Fruit fly (Drosophila melanogaster): Measurements from ENCODE around the gene CG12729.

The CG12729 gene

dm6 chrX:5844980-5845379 is at the start of gene CG12729:
TSS of gene CG12729 (plus strand) at chrX:5845280.
- no peak for TF ChIP-seq gl (tag; optimal IDR thresholded peaks at IDR 0.05)
- no peak for TF ChIP-seq D1 (tag; optimal IDR thresholded peaks at IDR 0.05)
- no peak for TF ChIP-seq CG4496 (GFP tag; IDR thresholded peaks at IDR 0.05)
- no peak for TF ChIP-seq CG8301 (tag; optimal IDR thresholded peaks at IDR 0.05)
- TF ChIP-seq CG14655 (GFP tag; optimal IDR thresholded peaks at IDR 0.05), result no peak
- no peak for TF ChIP-seq EcR (GFP tag; optimal IDR thresholded peaks at IDR 0.05)
- no peak for TF ChIP-seq CG8159 (tag; optimal IDR thresholded peaks at IDR 0.05)
- no peak for TF ChIP-seq CG9948 (tag; optimal IDR thresholded peaks at IDR 0.05)
- TF ChIP-seq Ets98B (GFP tag; IDR thresholded peaks at IDR 0.05), result no peak
- TF ChIP-seq Pif1B (GFP tag; optimal IDR thresholded peaks at IDR 0.05), result no peak
- no peak for TF ChIP-seq rn (GFP tag; IDR thresholded peaks at IDR 0.05)
- TF ChIP-seq Pif1A (GFP tag; optimal IDR thresholded peaks at IDR 0.05), result no peak
- TF ChIP-seq CG34367 (tag; optimal IDR thresholded peaks at IDR 0.05), result no peak
- TF ChIP-seq CG17806 (tag; optimal IDR thresholded peaks at IDR 0.05), result no peak
- TF ChIP-seq Snoo (tag; optimal IDR thresholded peaks at IDR 0.05), result no peak
- TF ChIP-seq CG12605 (GFP tag; IDR thresholded peaks at IDR 0.05), result no peak
- TF ChIP-seq CG10348 (GFP tag; IDR thresholded peaks at IDR 0.05), result no peak
- no peak for TF ChIP-seq fd96Ca (GFP tag; IDR thresholded peaks at IDR 0.05)

dm6 chrX:5800634-5801033 is 44.4 kb upstream of the CG12729 start:
- peak; percentile 21; the same call in 1 of the 3 replicates for TF ChIP-seq CG4496 (GFP tag; IDR thresholded peaks at IDR 0.05)
- TF ChIP-seq CG17806 (tag; optimal IDR thresholded peaks at IDR 0.05), result no peak

- no peak for TF ChIP-seq rn (GFP tag; IDR thresholded peaks at IDR 0.05)
- no peak for TF ChIP-seq EcR (GFP tag; optimal IDR thresholded peaks at IDR 0.05)
- no peak for TF ChIP-seq CG15710 (tag; optimal IDR thresholded peaks at IDR 0.05)
These were observed 40.7 kb upstream of the CG12729 start, which contains the start of gene Cpr5C for dm6 chrX:5804377-5804776. TSS of gene Cpr5C (plus strand) at chrX:5804677.

dm6 chrX:5808654-5809053 is 36.4 kb upstream of the CG12729 start, which contains the start of gene Prosbeta2R1:
TSS of gene Prosbeta2R1 (plus strand) at chrX:5808954.
- TF ChIP-seq D1 (tag; optimal IDR thresholded peaks at IDR 0.05) (no peak), CG34367 (tag; optimal IDR thresholded peaks at IDR 0.05) (no peak), Pif1B (GFP tag; optimal IDR thresholded peaks at IDR 0.05) (no peak), CG10348 (GFP tag; IDR thresholded peaks at IDR 0.05) (no peak), Ets98B (GFP tag; IDR thresholded peaks at IDR 0.05) (no peak), CG32121 (GFP tag; IDR thresholded peaks at IDR 0.05) (no peak), CG12605 (GFP tag; IDR thresholded peaks at IDR 0.05) (no peak), EcR (GFP tag; optimal IDR thresholded peaks at IDR 0.05) (no peak), CG8301 (tag; optimal IDR thresholded peaks at IDR 0.05) (no peak), gl (tag; optimal IDR thresholded peaks at IDR 0.05) (no peak), CG14655 (GFP tag; optimal IDR thresholded peaks at IDR 0.05) (no peak), CG4496 (GFP tag; IDR thresholded peaks at IDR 0.05) (no peak), fd96Ca (GFP tag; IDR thresholded peaks at IDR 0.05) (no peak), Snoo (tag; optimal IDR thresholded peaks at IDR 0.05) (no peak), CG13204 (GFP tag; optimal IDR thresholded peaks at IDR 0.05) (no peak), CG17806 (tag; optimal IDR thresholded peaks at IDR 0.05) (no peak), CG15710 (tag; optimal IDR thresholded peaks at IDR 0.05) (no peak), CG8159 (tag; optimal IDR thresholded peaks at IDR 0.05) (no peak), CG9948 (tag; optimal IDR thresholded peaks at IDR 0.05) (no peak), Pif1A (GFP tag; optimal IDR thresholded peaks at IDR 0.05) (no peak)

dm6 chrX:5812877-5813276 is 32.2 kb upstream of the CG12729 start, which contains the start of gene CG44329:
TSS of gene CG44329 (minus strand) at chrX:5812977.
- TF ChIP-seq CG12605 (GFP tag; IDR thresholded peaks at IDR 0.05), result no peak
- no peak for TF ChIP-seq EcR (GFP tag; optimal IDR thresholded peaks at IDR 0.05)
- no peak for TF ChIP-seq CG10348 (GFP tag; IDR thresholded peaks at IDR 0.05)

- no peak for TF ChIP-seq CG10348 (GFP tag; IDR thresholded peaks at IDR 0.05)
- no peak for TF ChIP-seq rn (GFP tag; IDR thresholded peaks at IDR 0.05)
- no peak for TF ChIP-seq Pif1A (GFP tag; optimal IDR thresholded peaks at IDR 0.05)
- TF ChIP-seq Snoo (tag; optimal IDR thresholded peaks at IDR 0.05), result no peak
- no peak for TF ChIP-seq CG9948 (tag; optimal IDR thresholded peaks at IDR 0.05)
- no peak for TF ChIP-seq D1 (tag; optimal IDR thresholded peaks at IDR 0.05)
- TF ChIP-seq CG12605 (GFP tag; IDR thresholded peaks at IDR 0.05), result no peak
- no peak for TF ChIP-seq CG34367 (tag; optimal IDR thresholded peaks at IDR 0.05)
- TF ChIP-seq CG13204 (GFP tag; optimal IDR thresholded peaks at IDR 0.05), result no peak
- TF ChIP-seq CG14655 (GFP tag; optimal IDR thresholded peaks at IDR 0.05), result no peak
- TF ChIP-seq CG15710 (tag; optimal IDR thresholded peaks at IDR 0.05), result no peak
- TF ChIP-seq CG8301 (tag; optimal IDR thresholded peaks at IDR 0.05), result no peak
- TF ChIP-seq Ets98B (GFP tag; IDR thresholded peaks at IDR 0.05), result no peak
- no peak for TF ChIP-seq Pif1B (GFP tag; optimal IDR thresholded peaks at IDR 0.05)
These were observed 29.4 kb upstream of the CG12729 start, which contains the start of gene AgmNAT for dm6 chrX:5815720-5816119. TSS of gene AgmNAT (minus strand) at chrX:5815820.

dm6 chrX:5817191-5817590 is 27.9 kb upstream of the CG12729 start:
- TF ChIP-seq rn (GFP tag; IDR thresholded peaks at IDR 0.05), result no peak

Measured in whole organism, pupa.